Worm (Caenorhabditis elegans) whole organism, L2 larva: ENCODE measurements around the gene mct-4.

Source experiments
- fos-1 ChIP-seq: fragments of 150-350 bp; optimal IDR thresholded peaks from 2 replicates; lab custom pipeline; 2014; ENCODE audit warnings: missing biosample characterization, missing genetic modification characterization
- nhr-11 ChIP-seq: fragments of 150-350 bp; optimal IDR thresholded peaks from 2 replicates; lab custom pipeline; 2014; ENCODE audit warnings: missing biosample characterization, missing genetic modification characterization
- nhr-23 ChIP-seq: fragments of 150-350 bp; optimal IDR thresholded peaks from 2 replicates; lab custom pipeline; 2014; ENCODE audit warnings: missing biosample characterization, missing genetic modification reagents, missing genetic modification characterization
- snpc-4 ChIP-seq: fragments of 150-350 bp; optimal IDR thresholded peaks from 2 replicates; lab custom pipeline; 2014; ENCODE audit warnings: missing biosample characterization, missing genetic modification characterization

DNA sequence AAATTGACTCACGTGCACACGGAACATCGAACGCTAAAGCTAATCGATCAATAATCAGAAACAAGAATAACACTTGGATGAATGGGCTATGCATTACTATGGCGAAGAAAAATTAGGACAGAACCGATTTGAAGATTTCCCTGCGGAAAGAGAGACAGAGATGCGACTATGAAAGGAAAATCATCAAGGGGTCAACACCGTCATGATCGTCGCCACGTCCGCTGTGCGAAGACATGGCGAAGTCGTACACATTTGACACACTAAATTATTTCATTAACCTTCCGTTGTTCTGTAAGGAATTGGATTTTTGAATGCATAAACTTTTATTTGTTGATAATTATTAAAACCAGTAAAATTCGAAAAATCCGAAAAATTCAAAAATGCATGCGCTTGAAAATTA is 39.7 kb upstream of the mct-4 start, which contains the start of gene M03F4.6:
- TF ChIP-seq fos-1 (tag; lab: Kevin White, UChicago) (no peak), nhr-11 (tag; lab: Kevin White, UChicago) (no peak), snpc-4 (no peak), nhr-23 (tag; lab: Kevin White, UChicago) (no peak)
